Fruit fly (Drosophila melanogaster) whole organism, embryonic: ENCODE results near the gene CG43897.

Experiments used
- Aef1 ChIP-seq: fragments of 200-800 bp; sonication (Bioruptor generic); IDR thresholded peaks from 3 replicates; pipeline ENCODE4 v1.3.6; 2022; ENCODE audit warnings: missing biosample characterization, missing genetic modification characterization
- Antp ChIP-seq: fragments of 200-800 bp; sonication (Bioruptor generic); optimal IDR thresholded peaks from 3 replicates; lab custom pipeline; 2016; ENCODE audit warnings: missing biosample characterization, missing genetic modification characterization
- B-H2 ChIP-seq: fragments of 200-800 bp; sonication (Bioruptor generic); optimal IDR thresholded peaks from 2 replicates; lab custom pipeline; 2018; ENCODE audit warnings: missing biosample characterization, mild to moderate bottlenecking, missing genetic modification characterization
- Bdp1 ChIP-seq: fragments of 200-800 bp; sonication (Bioruptor generic); optimal IDR thresholded peaks from 3 replicates; lab custom pipeline; 2016; ENCODE audit warnings: missing biosample characterization, missing genetic modification characterization
- Bteb2 ChIP-seq: fragments of 200-800 bp; sonication (Bioruptor generic); optimal IDR thresholded peaks from 2 replicates; lab custom pipeline; 2016; ENCODE audit warnings: missing biosample characterization, missing genetic modification characterization
- CG10209 ChIP-seq: fragments of 200-800 bp; sonication (Bioruptor generic); optimal IDR thresholded peaks from 3 replicates; lab custom pipeline; 2017; ENCODE audit warnings: missing biosample characterization, mild to moderate bottlenecking, missing genetic modification characterization, missing genetic modification reagents
- CG11093 ChIP-seq: fragments of 200-800 bp; sonication (Bioruptor generic); IDR thresholded peaks from 3 replicates; pipeline ENCODE4 v1.3.6; 2022; ENCODE audit warnings: missing biosample characterization, missing genetic modification characterization
- CG11504 ChIP-seq: fragments of 200-800 bp; sonication (Bioruptor generic); optimal IDR thresholded peaks from 3 replicates; lab custom pipeline; 2019; ENCODE audit warnings: missing biosample characterization, mild to moderate bottlenecking, missing genetic modification characterization, moderate library complexity
- CG11695 ChIP-seq: fragments of 200-800 bp; sonication (Bioruptor generic); IDR thresholded peaks from 3 replicates; pipeline ENCODE4 v1.3.6; 2022; ENCODE audit warnings: missing biosample characterization, missing genetic modification characterization
- CG12219 ChIP-seq: fragments of 200-800 bp; sonication (Bioruptor generic); optimal IDR thresholded peaks from 3 replicates; lab custom pipeline; 2018; ENCODE audit warnings: missing biosample characterization, mild to moderate bottlenecking, missing genetic modification characterization
- CG15479 ChIP-seq: fragments of 200-800 bp; sonication (Bioruptor generic); optimal IDR thresholded peaks from 3 replicates; lab custom pipeline; 2019; ENCODE audit warnings: missing biosample characterization, mild to moderate bottlenecking, missing genetic modification characterization, moderate library complexity
- CG30020 ChIP-seq: fragments of 200-800 bp; optimal IDR thresholded peaks from 2 replicates; lab custom pipeline; 2019; ENCODE audit warnings: missing biosample characterization, mild to moderate bottlenecking, missing genetic modification characterization, moderate library complexity
- CG32772 ChIP-seq: fragments of 200-800 bp; sonication (Bioruptor generic); IDR thresholded peaks from 2 replicates; pipeline ENCODE4 v1.3.6; 2022; ENCODE audit warnings: missing biosample characterization, missing genetic modification characterization
- CG42726 ChIP-seq: fragments of 200-800 bp; sonication (Bioruptor generic); IDR thresholded peaks from 2 replicates; pipeline ENCODE4 v1.3.6; 2022; ENCODE audit warnings: missing biosample characterization, missing genetic modification characterization; ENCODE audit not compliant: partially characterized antibody
- CG5180 ChIP-seq: fragments of 200-800 bp; sonication (Bioruptor generic); optimal IDR thresholded peaks from 3 replicates; lab custom pipeline; 2017; ENCODE audit warnings: missing biosample characterization, missing genetic modification characterization, mild to moderate bottlenecking, moderate library complexity, missing genetic modification reagents
- CG6791 ChIP-seq: fragments of 200-800 bp; sonication (Bioruptor generic); IDR thresholded peaks from 3 replicates; pipeline ENCODE4 v1.3.6; 2022; ENCODE audit warnings: missing biosample characterization, missing genetic modification characterization; ENCODE audit not compliant: partially characterized antibody
- CG8765 ChIP-seq: fragments of 200-800 bp; sonication (Bioruptor generic); IDR thresholded peaks from 2 replicates; pipeline ENCODE4 v1.3.6; 2022; ENCODE audit warnings: missing biosample characterization, missing genetic modification characterization
- CG9437 ChIP-seq: fragments of 200-800 bp; sonication (Bioruptor generic); optimal IDR thresholded peaks from 2 replicates; lab custom pipeline; 2018; ENCODE audit warnings: missing biosample characterization, mild to moderate bottlenecking, missing genetic modification characterization
- D19B ChIP-seq: fragments of 200-800 bp; sonication (Bioruptor generic); optimal IDR thresholded peaks from 2 replicates; lab custom pipeline; 2017; ENCODE audit warnings: missing biosample characterization, mild to moderate bottlenecking, missing genetic modification characterization
- Elba2 ChIP-seq: fragments of 200-800 bp; sonication (Bioruptor generic); optimal IDR thresholded peaks from 3 replicates; lab custom pipeline; 2016; ENCODE audit warnings: missing biosample characterization, missing genetic modification characterization
- Hr3 ChIP-seq: fragments of 200-800 bp; sonication (Bioruptor generic); optimal IDR thresholded peaks from 3 replicates; lab custom pipeline; 2016; ENCODE audit warnings: missing biosample characterization, missing genetic modification characterization
- Side ChIP-seq: fragments of 200-800 bp; sonication (Bioruptor generic); optimal IDR thresholded peaks from 2 replicates; lab custom pipeline; 2016; ENCODE audit warnings: missing biosample characterization, missing genetic modification characterization
- ara ChIP-seq: fragments of 200-800 bp; sonication (Bioruptor generic); IDR thresholded peaks from 2 replicates; pipeline ENCODE4 v1.3.6; 2022; ENCODE audit warnings: missing biosample characterization, missing genetic modification characterization
- ash1 ChIP-seq: fragments of 200-800 bp; sonication (Bioruptor generic); optimal IDR thresholded peaks from 2 replicates; lab custom pipeline; 2018; ENCODE audit warnings: missing biosample characterization, mild to moderate bottlenecking, missing genetic modification characterization
- br ChIP-seq: fragments of >200 bp; optimal IDR thresholded peaks from 2 replicates; lab custom pipeline; 2017
- bsh ChIP-seq, 2 experiments: fragments of 200-800 bp; sonication (Bioruptor generic); optimal IDR thresholded peaks; 2 replicates each; lab custom pipeline; 2017 to 2018; ENCODE audit warnings: mild to moderate bottlenecking in 2 of 2, missing biosample characterization in 2 of 2, missing genetic modification characterization in 2 of 2, moderate library complexity in 1 of 2
- cas ChIP-seq: fragments of 200-800 bp; sonication (Bioruptor generic); IDR thresholded peaks from 2 replicates; pipeline ENCODE4 v1.3.6; 2022; ENCODE audit warnings: missing biosample characterization, missing genetic modification characterization
- dpn ChIP-seq, 2 experiments: fragments of 200-800 bp; sonication (Bioruptor generic); optimal IDR thresholded peaks; 3 replicates each; lab custom pipeline; 2016; ENCODE audit warnings: missing biosample characterization in 2 of 2, missing genetic modification characterization in 2 of 2
- eyg ChIP-seq: fragments of 200-800 bp; sonication (Bioruptor generic); optimal IDR thresholded peaks from 3 replicates; lab custom pipeline; 2016; ENCODE audit warnings: missing biosample characterization, missing genetic modification characterization
- fd96Cb ChIP-seq: fragments of 200-800 bp; sonication (Bioruptor generic); optimal IDR thresholded peaks from 2 replicates; lab custom pipeline; 2018; ENCODE audit warnings: missing biosample characterization, mild to moderate bottlenecking, missing genetic modification characterization, moderate library complexity
- ftz-f1 ChIP-seq: fragments of 200-800 bp; sonication (Bioruptor generic); optimal IDR thresholded peaks from 2 replicates; lab custom pipeline; 2016; ENCODE audit warnings: missing biosample characterization, missing genetic modification characterization
- gcm2 ChIP-seq: fragments of 200-800 bp; sonication (Bioruptor generic); optimal IDR thresholded peaks from 2 replicates; lab custom pipeline; 2016; ENCODE audit warnings: missing biosample characterization, missing genetic modification characterization
- insv ChIP-seq, 2 experiments: fragments of 200-800 bp; sonication (Bioruptor generic); optimal IDR thresholded peaks; 3 replicates each; lab custom pipeline; 2016 to 2018; ENCODE audit warnings: missing biosample characterization in 2 of 2, missing genetic modification characterization in 2 of 2
- jing ChIP-seq: fragments of 200-800 bp; sonication (Bioruptor generic); optimal IDR thresholded peaks from 2 replicates; lab custom pipeline; 2018; ENCODE audit warnings: missing biosample characterization, mild to moderate bottlenecking, missing genetic modification characterization
- ken ChIP-seq: fragments of 200-800 bp; sonication (Bioruptor generic); IDR thresholded peaks from 3 replicates; pipeline ENCODE4 v1.3.6; 2022; ENCODE audit warnings: missing biosample characterization, missing genetic modification characterization
- lab ChIP-seq: fragments of 200-800 bp; sonication (Bioruptor generic); optimal IDR thresholded peaks from 3 replicates; lab custom pipeline; 2017; ENCODE audit warnings: missing biosample characterization, missing genetic modification characterization, mild to moderate bottlenecking, moderate library complexity, missing genetic modification reagents
- lbe ChIP-seq: fragments of 200-800 bp; sonication (Bioruptor generic); optimal IDR thresholded peaks from 2 replicates; lab custom pipeline; 2016; ENCODE audit warnings: missing biosample characterization, mild to moderate bottlenecking, missing genetic modification characterization
- lov ChIP-seq, 2 experiments: fragments of 200-800 bp in 1 of 2; fragments of >200 bp in 1 of 2; sonication (Bioruptor generic) in 1 of 2; IDR thresholded peaks in 1 of 2; optimal IDR thresholded peaks in 1 of 2; 2 replicates in 1 of 2; 3 replicates in 1 of 2; pipeline versions ENCODE4 v1.3.6 to Lab custom; 2017 to 2022; ENCODE audit warnings: missing biosample characterization in 1 of 2, missing genetic modification characterization in 1 of 2
- nau ChIP-seq: fragments of 200-800 bp; sonication (Bioruptor generic); optimal IDR thresholded peaks from 3 replicates; lab custom pipeline; 2017; ENCODE audit warnings: missing biosample characterization, mild to moderate bottlenecking, missing genetic modification characterization, missing genetic modification reagents
- nom ChIP-seq: fragments of 200-800 bp; sonication (Bioruptor generic); optimal IDR thresholded peaks from 2 replicates; lab custom pipeline; 2017; ENCODE audit warnings: missing biosample characterization, missing genetic modification characterization, mild to moderate bottlenecking, moderate library complexity, missing genetic modification reagents
- otp ChIP-seq: fragments of 200-800 bp; sonication (Bioruptor generic); IDR thresholded peaks from 3 replicates; pipeline ENCODE4, ENCODE4 v1.3.6; 2022; ENCODE audit warnings: missing biosample characterization, missing genetic modification characterization
- prd ChIP-seq, 3 experiments: fragments of >200 bp in 2 of 3; fragments of 200-800 bp in 1 of 3; sonication (Bioruptor generic) in 1 of 3; optimal IDR thresholded peaks in 2 of 3; IDR thresholded peaks in 1 of 3; 2 replicates in 2 of 3; 3 replicates in 1 of 3; pipeline versions ENCODE4 v1.3.6 to Lab custom; 2017 to 2022; ENCODE audit warnings: missing biosample characterization in 1 of 3, missing genetic modification characterization in 1 of 3
- psq ChIP-seq: fragments of 200-800 bp; sonication (Bioruptor generic); optimal IDR thresholded peaks from 2 replicates; lab custom pipeline; 2017; ENCODE audit warnings: missing biosample characterization, missing genetic modification characterization
- pum ChIP-seq: fragments of 200-800 bp; sonication (Bioruptor generic); optimal IDR thresholded peaks from 2 replicates; lab custom pipeline; 2016; ENCODE audit warnings: missing biosample characterization, missing genetic modification characterization
- repo ChIP-seq: fragments of 200-800 bp; sonication (Bioruptor generic); optimal IDR thresholded peaks from 2 replicates; lab custom pipeline; 2016; ENCODE audit warnings: missing biosample characterization, missing genetic modification characterization
- scrt ChIP-seq: fragments of 200-800 bp; sonication (Bioruptor generic); optimal IDR thresholded peaks from 2 replicates; lab custom pipeline; 2018; ENCODE audit warnings: missing biosample characterization, mild to moderate bottlenecking, missing genetic modification characterization, moderate library complexity
- sqz ChIP-seq: fragments of 200-800 bp; sonication (Bioruptor generic); optimal IDR thresholded peaks from 3 replicates; lab custom pipeline; 2018; ENCODE audit warnings: missing biosample characterization, mild to moderate bottlenecking, missing genetic modification characterization
- ssp ChIP-seq: fragments of 200-800 bp; sonication (Bioruptor generic); IDR thresholded peaks from 2 replicates; pipeline ENCODE4 v1.3.6; 2022; ENCODE audit warnings: missing biosample characterization, missing genetic modification characterization
- stc ChIP-seq: fragments of 200-800 bp; sonication (Bioruptor generic); IDR thresholded peaks from 2 replicates; pipeline ENCODE4 v1.3.6; 2022; ENCODE audit warnings: missing biosample characterization, missing genetic modification characterization
- tgo ChIP-seq: fragments of 200-800 bp; sonication (Bioruptor generic); IDR thresholded peaks from 3 replicates; pipeline ENCODE4 v1.3.6; 2022; ENCODE audit warnings: missing biosample characterization, missing genetic modification characterization
- z ChIP-seq: fragments of 200-800 bp; sonication (Bioruptor generic); IDR thresholded peaks from 3 replicates; pipeline ENCODE4 v1.3.6; 2022; ENCODE audit warnings: missing biosample characterization, missing genetic modification characterization

Gene CG43897

DNA sequence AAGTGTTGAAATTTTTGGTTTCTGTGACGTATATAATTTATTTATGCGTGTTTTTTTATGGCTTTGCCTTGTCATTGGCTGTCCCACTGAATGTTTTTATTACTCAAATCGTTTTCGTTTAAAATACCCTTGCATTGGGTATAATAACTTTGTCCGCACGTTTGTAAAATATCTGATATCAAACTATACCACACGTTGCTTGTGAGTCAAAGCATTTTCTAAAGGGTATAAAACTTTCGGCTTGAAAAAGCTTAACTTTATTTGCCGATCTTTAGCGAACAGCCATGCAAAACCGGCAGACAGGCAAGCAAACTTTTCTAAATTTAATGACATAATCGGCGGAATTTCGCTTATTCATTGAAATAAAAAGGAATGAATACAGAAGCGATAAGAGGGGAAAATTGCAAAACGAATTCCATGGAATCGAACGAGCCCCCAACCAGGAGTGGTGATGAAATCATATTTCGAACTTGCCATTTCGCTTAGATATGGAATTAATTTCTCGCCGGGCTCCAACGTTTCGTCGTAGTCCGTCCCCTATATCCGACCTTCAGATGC lies 33.9 kb downstream of the CG43897 start (continued):
- TF ChIP-seq ftz-f1 (GFP tag; lab: Kevin White, UChicago) (no peak), eyg (GFP tag; lab: Kevin White, UChicago) (peak; percentile 17), CG6791 (GFP tag; lab: Robert Waterston, UW) (no peak), CG11695 (GFP tag; lab: Robert Waterston, UW) (0 out of 3 replicates have a peak, but pooled peaks have one; percentile 8), ken (no peak), jing (GFP tag; lab: Kevin White, UChicago) (no peak), psq (GFP tag; lab: Kevin White, UChicago) (no peak), CG12219 (peak; percentile 19), Bdp1 (GFP tag; lab: Kevin White, UChicago) (no peak), CG5180 (GFP tag; lab: Kevin White, UChicago) (peak; percentile 16), CG10209 (GFP tag; lab: Kevin White, UChicago) (peak; percentile 46), Hr3 (GFP tag; lab: Kevin White, UChicago) (peak; percentile 10), CG42726 (no peak), ara (GFP tag; lab: Robert Waterston, UW) (no peak), gcm2 (peak; percentile 1), Bteb2 (GFP tag; lab: Kevin White, UChicago) (peak; percentile 56), scrt (GFP tag; lab: Kevin White, UChicago) (peak; percentile 23), dpn (GFP tag; optimal IDR thresholded peaks at IDR 0.05; lab: Kevin White, UChicago) (peak; percentile 48 to 52), cas (GFP tag; lab: Robert Waterston, UW) (no peak), stc (GFP tag; lab: Robert Waterston, UW) (peak; percentile 42), CG8765 (no peak), otp (GFP tag; lab: Robert Waterston, UW) (peak; percentile 21; the same call in 1 of the 3 replicates), nau (peak; percentile 26), D19B (GFP tag; lab: Kevin White, UChicago) (peak; percentile 33), insv (GFP tag; optimal IDR thresholded peaks at IDR 0.05; lab: Kevin White, UChicago) (no peak), Aef1 (GFP tag; lab: Robert Waterston, UW) (peak; percentile 37; the same call in 1 of the 3 replicates), repo (GFP tag; lab: Kevin White, UChicago) (no peak), B-H2 (peak; percentile 21), ash1 (no peak), ssp (GFP tag; lab: Robert Waterston, UW) (no peak), br (lab: Kevin White, UChicago) (no peak)

dm6 chr3L:9848744-9849143 lies 35.1 kb downstream of the CG43897 start:
- TF ChIP-seq CG15479 (GFP tag; lab: Kevin White, UChicago) (no peak), CG11093 (GFP tag; lab: Robert Waterston, UW) (no peak), CG30020 (tag; lab: Kevin White, UChicago) (no peak), pum (no peak), lov (optimal IDR thresholded peaks at IDR 0.05; lab: Kevin White, UChicago) (no peak), lov (GFP tag; IDR thresholded peaks at IDR 0.05; lab: Robert Waterston, UW) (no peak), lab (GFP tag; lab: Kevin White, UChicago) (no peak), bsh (GFP tag; optimal IDR thresholded peaks at IDR 0.05; lab: Kevin White, UChicago) (peak in 1 of 2 experiments; percentile 95), nom (GFP tag; lab: Kevin White, UChicago) (peak; percentile 96), Side (GFP tag; lab: Kevin White, UChicago) (no peak), z (GFP tag; lab: Robert Waterston, UW) (no peak), Antp (GFP tag; lab: Kevin White, UChicago) (no peak), lbe (GFP tag; lab: Kevin White, UChicago) (no peak), sqz (GFP tag; lab: Kevin White, UChicago) (peak; percentile 4), Elba2 (GFP tag; lab: Kevin White, UChicago) (no peak), fd96Cb (no peak), B-H2 (no peak), CG32772 (no peak), CG11504 (tag; lab: Kevin White, UChicago) (no peak), CG9437 (no peak), tgo (GFP tag; lab: Robert Waterston, UW) (no peak), prd (optimal IDR thresholded peaks at IDR 0.05; lab: Kevin White, UChicago) (no peak), prd (GFP tag; IDR thresholded peaks at IDR 0.05; lab: Robert Waterston, UW) (no peak)
